Worm (Caenorhabditis elegans): ENCODE results near the gene grd-12.

- TF ChIP-seq fos-1 (tag; optimal IDR thresholded peaks at IDR 0.05) (no peak), nhr-25 (tag; optimal IDR thresholded peaks at IDR 0.05; ENCODE audit: borderline replicate concordance, insufficient read depth) (no peak), rbr-2 (tag; optimal IDR thresholded peaks at IDR 0.05) (no peak), lin-13 (GFP tag; optimal IDR thresholded peaks at IDR 0.05) (no peak), F49E8.2 (tag; optimal IDR thresholded peaks at IDR 0.05; ENCODE audit: borderline replicate concordance) (no peak), snpc-4 (tag; optimal IDR thresholded peaks at IDR 0.05) (no peak), T20F7.1 (GFP tag; optimal IDR thresholded peaks at IDR 0.05) (no peak), hlh-30 (tag; optimal IDR thresholded peaks at IDR 0.05; ENCODE audit: insufficient read depth) (no peak), ceh-20 (GFP tag; IDR thresholded peaks at IDR 0.05) (no peak), pqm-1 (tag; optimal IDR thresholded peaks at IDR 0.05) (no peak), nhr-28 (tag; optimal IDR thresholded peaks at IDR 0.05) (no peak), dpl-1 (GFP tag; optimal IDR thresholded peaks at IDR 0.05) (no peak), nhr-76 (tag; optimal IDR thresholded peaks at IDR 0.05) (no peak), zag-1 (tag; optimal IDR thresholded peaks at IDR 0.05) (no peak)
Measured at ce11 chrV:14936587-14936986, 41.7 kb upstream of the grd-12 start, which contains the start of gene C30G7.2.
